Fruit fly (Drosophila melanogaster): Measurements from ENCODE around the gene CG7251.

The CG7251 gene

dm6 chr2L:5546518-5547287 lies 41.5 kb downstream of the CG7251 start, which contains the start of gene Oscillin (continued):
- TF ChIP-seq Mad (GFP tag; optimal IDR thresholded peaks at IDR 0.05) (peak; percentile 30), Lhr (GFP tag; optimal IDR thresholded peaks at IDR 0.05) (no peak), Hmx (GFP tag; optimal IDR thresholded peaks at IDR 0.05) (peak; percentile 56), pfk (GFP tag; optimal IDR thresholded peaks at IDR 0.05) (no peak), eyg (GFP tag; optimal IDR thresholded peaks at IDR 0.05) (no peak), CG8388 (GFP tag; optimal IDR thresholded peaks at IDR 0.05) (peak; percentile 89), CG15514 (GFP tag; optimal IDR thresholded peaks at IDR 0.05) (peak; percentile 61), Camta (GFP tag; optimal IDR thresholded peaks at IDR 0.05) (peak; percentile 25), CG13296 (GFP tag; optimal IDR thresholded peaks at IDR 0.05) (peak; percentile 78), jigr1 (GFP tag; IDR thresholded peaks at IDR 0.05) (0 out of 3 replicates have a peak, but pooled peaks have one; percentile 26), ATbp (GFP tag; optimal IDR thresholded peaks at IDR 0.05) (no peak), CG17361 (GFP tag; IDR thresholded peaks at IDR 0.05) (peak; percentile 93), Atf3 (GFP tag; optimal IDR thresholded peaks at IDR 0.05) (no peak), CG14667 (GFP tag; IDR thresholded peaks at IDR 0.05) (peak; percentile 63), Max (GFP tag; optimal IDR thresholded peaks at IDR 0.05) (peak; percentile 47), CG10431 (GFP tag; optimal IDR thresholded peaks at IDR 0.05) (peak; percentile 77), scrt (GFP tag; optimal IDR thresholded peaks at IDR 0.05) (peak; percentile 52), zf30C (GFP tag; optimal IDR thresholded peaks at IDR 0.05) (no peak), Antp (GFP tag; optimal IDR thresholded peaks at IDR 0.05) (peak; percentile 35), ttk (GFP tag; IDR thresholded peaks at IDR 0.05) (peak; percentile 81), cwo (GFP tag; optimal IDR thresholded peaks at IDR 0.05) (peak; percentile 82), CG3847 (GFP tag; IDR thresholded peaks at IDR 0.05) (peak; percentile 43; the same call in 1 of the 2 replicates), crc (GFP tag; optimal IDR thresholded peaks at IDR 0.05) (peak; percentile 42), Deaf1 (tag; optimal IDR thresholded peaks at IDR 0.05) (peak; percentile 69), BtbVII (GFP tag; optimal IDR thresholded peaks at IDR 0.05) (peak; percentile 76), ato (GFP tag; IDR thresholded peaks at IDR 0.05; ENCODE audit: partially characterized antibody) (peak; percentile 81; the same call in 1 of the 2 replicates), Fer1 (GFP tag; optimal IDR thresholded peaks at IDR 0.05) (peak; percentile 87), CG4404 (GFP tag; IDR thresholded peaks at IDR 0.05) (peak; percentile 45), CG7987 (GFP tag; optimal IDR thresholded peaks at IDR 0.05) (peak; percentile 44), CG7745 (tag; optimal IDR thresholded peaks at IDR 0.05) (peak; percentile 93), oc (tag; optimal IDR thresholded peaks at IDR 0.05) (peak; percentile 87), CG9609 (GFP tag; optimal IDR thresholded peaks at IDR 0.05) (no peak), Gug (GFP tag; IDR thresholded peaks at IDR 0.05) (0 out of 4 replicates have a peak, but pooled peaks have one; percentile 53), CG15696 (tag; optimal IDR thresholded peaks at IDR 0.05) (peak; percentile 58), toy (GFP tag; IDR thresholded peaks at IDR 0.05) (0 out of 2 replicates have a peak, but pooled peaks have one; percentile 38), danr (GFP tag; IDR thresholded peaks at IDR 0.05) (0 out of 2 replicates have a peak, but pooled peaks have one; percentile 7), CG14710 (tag; optimal IDR thresholded peaks at IDR 0.05) (peak; percentile 89), CG33213 (GFP tag; optimal IDR thresholded peaks at IDR 0.05) (peak; percentile 41), CG7556 (GFP tag; optimal IDR thresholded peaks at IDR 0.05) (peak; percentile 86), stc (GFP tag; IDR thresholded peaks at IDR 0.05) (peak; percentile 94), CoRest (tag; optimal IDR thresholded peaks at IDR 0.05) (peak; percentile 85), sd (tag; optimal IDR thresholded peaks at IDR 0.05) (peak; percentile 91), CG14965 (GFP tag; optimal IDR thresholded peaks at IDR 0.05; ENCODE audit: borderline replicate concordance) (no peak), CTCF (GFP tag; optimal IDR thresholded peaks at IDR 0.05) (peak; percentile 12), CG1602 (GFP tag; optimal IDR thresholded peaks at IDR 0.05) (peak; percentile 18), Hr51 (GFP tag; optimal IDR thresholded peaks at IDR 0.05) (peak; percentile 36 to 92), tgo (GFP tag; IDR thresholded peaks at IDR 0.05) (peak; percentile 88), tin (GFP tag; optimal IDR thresholded peaks at IDR 0.05) (peak; percentile 62), CG43689 (GFP tag; IDR thresholded peaks at IDR 0.05) (no peak)
